Worm (Caenorhabditis elegans): ENCODE measurements around the gene ZC449.4.

The ZC449.4 gene

DNA sequence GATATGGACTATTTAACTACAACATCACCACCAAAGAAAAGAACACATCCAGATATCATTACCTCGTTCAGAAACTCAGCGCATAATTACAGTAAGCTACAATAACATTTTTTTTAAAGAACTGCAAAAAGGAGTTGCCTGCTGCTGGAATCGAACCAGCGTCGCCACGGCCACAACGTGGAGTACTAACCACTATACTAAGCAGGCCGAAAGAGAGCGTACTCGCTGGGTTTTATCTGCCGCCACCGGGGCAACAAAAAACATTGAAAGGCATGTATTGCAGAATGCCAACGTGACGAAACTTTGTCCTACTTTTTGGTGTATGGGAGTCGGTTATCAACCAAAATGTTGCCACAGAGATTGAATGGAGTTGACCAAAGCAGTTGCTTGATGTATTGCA, 11.1 kb downstream of the ZC449.4 start (continued):
- TF ChIP-seq lin-26 (GFP tag; IDR thresholded peaks at IDR 0.05) (peak; percentile 90), F37B4.10 (GFP tag; IDR thresholded peaks at IDR 0.05) (no peak), tbx-9 (tag; optimal IDR thresholded peaks at IDR 0.05; ENCODE audit: borderline replicate concordance) (no peak), rcor-1 (GFP tag; IDR thresholded peaks at IDR 0.05) (peak; percentile 44; the same call in 1 of the 2 replicates), aptf-2 (GFP tag; conservative IDR thresholded peaks at IDR 0.05) (peak; percentile 54; the same call in 1 of the 2 replicates), tbp1 (GFP tag; optimal IDR thresholded peaks at IDR 0.05) (peak; percentile 94), lin-40 (tag; optimal IDR thresholded peaks at IDR 0.05) (peak; percentile 64), let-607 (tag; optimal IDR thresholded peaks at IDR 0.05) (peak; percentile 32 to 37), Y79H2A.3 (GFP tag; conservative IDR thresholded peaks at IDR 0.05) (no peak), snpc-4 (GFP tag; optimal IDR thresholded peaks at IDR 0.05) (peak; percentile 76), snpc-4 (tag; optimal IDR thresholded peaks at IDR 0.05) (peak in 1 of 4 experiments; percentile 71), Y53G8AR.9 (GFP tag; conservative IDR thresholded peaks at IDR 0.05) (no peak; the same call in 1 of the 2 replicates), F52B5.7 (tag; optimal IDR thresholded peaks at IDR 0.05) (peak; percentile 70), mcd-1 (GFP tag; IDR thresholded peaks at IDR 0.05) (no peak), Y67H2A.10 (GFP tag; conservative IDR thresholded peaks at IDR 0.05) (no peak), egl-18 (GFP tag; IDR thresholded peaks at IDR 0.05) (no peak), lin-54 (GFP tag; optimal IDR thresholded peaks at IDR 0.05) (peak; percentile 22), snpc-3.4 (tag; optimal IDR thresholded peaks at IDR 0.05) (peak; percentile 14), zfh-2 (GFP tag; conservative IDR thresholded peaks at IDR 0.05) (0 out of 2 replicates have a peak, but pooled peaks have one; percentile 18), nhr-179 (tag; optimal IDR thresholded peaks at IDR 0.05) (no peak), F55B11.4 (tag; optimal IDR thresholded peaks at IDR 0.05; ENCODE audit: borderline replicate concordance, insufficient read depth) (no peak), sptf-2 (GFP tag; optimal IDR thresholded peaks at IDR 0.05) (no peak), rec-8 (tag; optimal IDR thresholded peaks at IDR 0.05) (peak; percentile 41 to 67), mes-4 (tag; optimal IDR thresholded peaks at IDR 0.05) (peak; percentile 23), dox-1 (GFP tag; IDR thresholded peaks at IDR 0.05) (peak; percentile 75), mxl-1 (tag; optimal IDR thresholded peaks at IDR 0.05) (peak; percentile 18), madf-8 (GFP tag; conservative IDR thresholded peaks at IDR 0.05) (no peak), snpc-1.3 (tag; optimal IDR thresholded peaks at IDR 0.05; ENCODE audit: insufficient read depth) (peak; percentile 70), cebp-2 (GFP tag; IDR thresholded peaks at IDR 0.05) (0 out of 2 replicates have a peak, but pooled peaks have one; percentile 18), zim-3 (tag; optimal IDR thresholded peaks at IDR 0.05) (peak; percentile 57), him-1 (tag; optimal IDR thresholded peaks at IDR 0.05) (peak; percentile 83), ztf-26 (tag; optimal IDR thresholded peaks at IDR 0.05) (peak; percentile 28), mel-28 (tag; optimal IDR thresholded peaks at IDR 0.05; ENCODE audit: borderline replicate concordance) (peak; percentile 35), lsl-1 (GFP tag; optimal IDR thresholded peaks at IDR 0.05) (peak; percentile 2), ztf-3 (GFP tag; optimal IDR thresholded peaks at IDR 0.05) (no peak)

DNA sequence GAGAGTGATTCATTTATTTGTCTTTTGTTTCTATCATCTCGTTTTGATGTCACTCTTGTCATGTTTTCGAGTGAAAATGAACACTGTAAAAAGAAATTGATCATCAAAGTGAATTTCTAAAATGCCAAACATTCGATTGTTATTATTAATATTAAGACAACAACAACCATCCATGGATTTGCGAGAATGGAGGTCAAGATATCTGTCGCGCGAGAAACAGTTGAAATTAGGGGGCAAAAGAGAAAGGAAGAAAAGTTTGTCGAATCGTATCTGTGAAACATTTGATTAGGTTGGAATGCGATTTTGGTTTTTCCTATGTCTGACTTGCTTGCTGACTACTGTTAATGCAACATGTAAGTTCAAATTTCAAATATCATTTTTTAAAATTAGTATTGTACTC, 12.8 kb downstream of the ZC449.4 start, which contains the start of gene ZC449.2:
ZC449.2 (plus strand) TSS at position 290 of the 400 bp plus-strand sequence.
- TF ChIP-seq ceh-27 (GFP tag; optimal IDR thresholded peaks at IDR 0.05) (no peak), zim-3 (tag; optimal IDR thresholded peaks at IDR 0.05) (no peak), hsf-1 (GFP tag; IDR thresholded peaks at IDR 0.05) (no peak), ztf-6 (GFP tag; IDR thresholded peaks at IDR 0.05) (no peak), chd-7 (tag; optimal IDR thresholded peaks at IDR 0.05) (no peak), ceh-58 (GFP tag; IDR thresholded peaks at IDR 0.05) (no peak), snpc-1.3 (tag; optimal IDR thresholded peaks at IDR 0.05; ENCODE audit: insufficient read depth) (no peak), mcd-1 (GFP tag; IDR thresholded peaks at IDR 0.05) (no peak), ets-4 (GFP tag; optimal IDR thresholded peaks at IDR 0.05) (no peak), ama-1 (optimal IDR thresholded peaks at IDR 0.05) (no peak), ama-1 (GFP tag; optimal IDR thresholded peaks at IDR 0.05) (no peak), hlh-12 (tag; optimal IDR thresholded peaks at IDR 0.05) (no peak), akir-1 (GFP tag; optimal IDR thresholded peaks at IDR 0.05) (no peak), cebp-1 (GFP tag; IDR thresholded peaks at IDR 0.05) (no peak), cebp-1 (tag; optimal IDR thresholded peaks at IDR 0.05) (no peak), pha-4 (tag; optimal IDR thresholded peaks at IDR 0.05) (no peak), dox-1 (GFP tag; IDR thresholded peaks at IDR 0.05) (no peak), madf-8 (GFP tag; conservative IDR thresholded peaks at IDR 0.05) (no peak)
